Worm (Caenorhabditis elegans): Measurements from ENCODE around the gene Y80D3A.8.

Gene Y80D3A.8

DNA sequence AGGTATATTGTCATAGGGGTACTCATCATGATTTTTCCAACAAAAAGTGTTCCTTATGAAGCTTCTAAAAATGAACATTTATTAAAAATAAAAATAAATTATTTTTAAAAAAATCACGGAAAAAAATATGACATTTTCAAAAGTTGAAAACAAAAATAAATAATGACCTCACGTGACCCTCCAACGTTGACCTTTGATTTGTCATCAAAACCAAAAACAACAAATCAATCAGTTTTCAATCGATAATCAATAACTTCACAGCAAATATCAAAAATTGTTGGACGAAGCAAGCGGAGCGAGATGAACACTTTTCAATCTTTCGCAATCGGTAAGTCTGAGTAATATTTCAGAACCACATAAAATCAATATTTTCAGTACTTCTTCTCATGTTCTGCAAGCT, at the start of gene Y80D3A.8:
Gene Y80D3A.8 (plus strand): TSS at position 301 of the 400 bp plus-strand sequence.
- TF ChIP-seq med-1 (GFP tag; optimal IDR thresholded peaks at IDR 0.05; ENCODE audit: insufficient read depth) (no peak), ref-1 (GFP tag; conservative IDR thresholded peaks at IDR 0.05) (no peak), T22C8.4 (GFP tag; IDR thresholded peaks at IDR 0.05) (no peak)

DNA sequence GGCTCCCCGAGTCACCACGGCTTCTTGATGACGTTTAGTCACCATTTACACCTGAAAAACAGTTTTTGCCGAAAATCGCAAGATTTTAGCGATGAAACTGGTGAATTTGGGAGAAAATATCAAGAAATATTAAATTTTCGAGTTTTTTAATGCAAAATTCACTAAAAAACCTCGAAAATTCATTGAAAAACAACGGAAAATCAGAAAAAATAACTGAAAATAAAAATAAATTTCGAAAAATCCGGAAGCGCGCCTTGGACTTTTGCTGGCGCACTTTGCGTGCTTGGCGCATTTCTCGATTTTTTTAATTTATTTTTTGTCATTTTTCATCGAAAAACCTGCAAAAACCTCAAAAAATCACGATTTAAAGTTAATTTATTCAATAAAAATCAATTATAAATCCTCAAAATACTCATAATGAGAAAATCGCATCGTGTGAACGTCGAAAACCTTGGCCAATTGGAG, 45.5 kb upstream of the Y80D3A.8 start, which contains the start of gene emb-4:
Gene emb-4 (minus strand): TSS at position 51 of the 465 bp plus-strand sequence.
- no peak for TF ChIP-seq ztf-29 (GFP tag; IDR thresholded peaks at IDR 0.05)
- TF ChIP-seq klf-2 (GFP tag; conservative IDR thresholded peaks at IDR 0.05): no peak
- no peak for TF ChIP-seq med-1 (GFP tag; optimal IDR thresholded peaks at IDR 0.05; ENCODE audit: insufficient read depth)
- no peak for TF ChIP-seq T22C8.4 (GFP tag; IDR thresholded peaks at IDR 0.05)
- no peak for TF ChIP-seq cog-1 (tag; optimal IDR thresholded peaks at IDR 0.05)
- TF ChIP-seq ztf-23 (GFP tag; IDR thresholded peaks at IDR 0.05): no peak
- no peak for TF ChIP-seq tab-1 (GFP tag; IDR thresholded peaks at IDR 0.05)
- no peak for TF ChIP-seq flt-1 (GFP tag; IDR thresholded peaks at IDR 0.05)
- no peak for TF ChIP-seq ref-1 (GFP tag; conservative IDR thresholded peaks at IDR 0.05)

DNA sequence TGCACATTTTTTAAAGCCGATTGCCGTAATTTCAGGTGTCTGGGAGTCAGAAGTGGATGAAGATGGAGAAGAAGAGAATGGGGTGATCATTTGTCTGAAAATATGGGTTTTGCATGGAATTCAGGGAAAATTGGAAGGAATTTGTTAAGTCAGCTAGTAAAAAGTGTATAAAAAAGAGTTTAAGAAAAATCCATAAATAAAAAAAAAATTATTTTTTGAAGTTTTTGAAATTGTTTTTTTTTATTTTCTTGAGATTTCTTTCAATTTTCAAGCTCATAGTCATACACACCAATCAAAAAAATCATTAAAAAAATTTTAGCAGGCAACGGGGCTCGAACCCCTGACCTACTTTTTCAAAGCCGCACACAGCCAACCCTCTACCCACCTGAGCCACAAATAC, 40.0 kb upstream of the Y80D3A.8 start, which contains the start of gene nhr-243:
Gene nhr-243 (minus strand): TSS at position 101 of the 400 bp plus-strand sequence.
- TF ChIP-seq klf-2 (GFP tag; conservative IDR thresholded peaks at IDR 0.05) (no peak), T22C8.4 (GFP tag; IDR thresholded peaks at IDR 0.05) (no peak), flt-1 (GFP tag; IDR thresholded peaks at IDR 0.05) (no peak), ztf-29 (GFP tag; IDR thresholded peaks at IDR 0.05) (no peak), med-1 (GFP tag; optimal IDR thresholded peaks at IDR 0.05; ENCODE audit: insufficient read depth) (no peak), tab-1 (GFP tag; IDR thresholded peaks at IDR 0.05) (no peak), ref-1 (GFP tag; conservative IDR thresholded peaks at IDR 0.05) (no peak), cog-1 (tag; optimal IDR thresholded peaks at IDR 0.05) (no peak), ztf-23 (GFP tag; IDR thresholded peaks at IDR 0.05) (no peak)

DNA sequence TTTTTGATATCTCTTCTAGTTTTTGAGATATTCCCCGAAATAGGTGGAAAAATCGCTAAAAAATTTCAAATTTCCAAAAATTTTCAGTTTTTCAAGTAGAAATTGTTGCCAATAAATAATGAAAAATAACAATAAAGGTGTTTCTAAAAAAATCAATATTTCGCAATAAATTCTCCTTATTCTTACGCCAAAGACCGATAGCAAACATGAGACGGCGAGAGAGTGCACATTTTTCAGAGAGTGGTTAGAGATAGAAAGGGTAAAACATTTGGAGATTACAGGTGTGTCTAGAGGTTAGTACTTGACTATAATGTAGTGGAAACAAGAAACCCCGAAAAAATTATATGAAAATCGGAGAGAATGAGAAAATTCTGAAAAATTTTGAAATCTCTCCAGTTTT, 38.9 kb upstream of the Y80D3A.8 start:
- TF ChIP-seq ref-1 (GFP tag; conservative IDR thresholded peaks at IDR 0.05): no peak
- TF ChIP-seq klf-2 (GFP tag; conservative IDR thresholded peaks at IDR 0.05): no peak
- TF ChIP-seq T22C8.4 (GFP tag; IDR thresholded peaks at IDR 0.05): no peak
- TF ChIP-seq ztf-29 (GFP tag; IDR thresholded peaks at IDR 0.05): no peak
- no peak for TF ChIP-seq ztf-23 (GFP tag; IDR thresholded peaks at IDR 0.05)
- TF ChIP-seq tab-1 (GFP tag; IDR thresholded peaks at IDR 0.05): no peak
- TF ChIP-seq flt-1 (GFP tag; IDR thresholded peaks at IDR 0.05): no peak
- TF ChIP-seq cog-1 (tag; optimal IDR thresholded peaks at IDR 0.05): no peak
- TF ChIP-seq med-1 (GFP tag; optimal IDR thresholded peaks at IDR 0.05; ENCODE audit: insufficient read depth): no peak

DNA sequence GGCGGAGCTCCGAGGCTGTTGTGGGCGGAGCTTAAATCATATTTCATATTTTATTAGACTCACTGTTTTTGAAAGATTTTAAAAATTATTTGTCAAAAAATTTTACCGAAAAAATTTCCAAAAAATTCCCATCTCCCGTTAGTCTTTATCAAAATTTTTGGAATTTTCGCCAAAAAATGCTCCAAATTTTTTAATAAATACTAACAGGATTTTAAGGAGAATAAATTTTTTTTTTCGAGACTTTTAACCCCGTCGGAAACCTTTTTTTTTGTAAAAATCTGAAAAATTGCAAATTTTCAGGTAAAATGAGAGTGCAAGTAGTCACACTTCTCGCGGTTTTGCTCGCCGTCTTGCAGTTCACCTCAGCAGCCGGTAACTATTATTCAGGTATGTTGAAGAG, 37.0 kb upstream of the Y80D3A.8 start, which contains the start of gene mihp-2:
Gene mihp-2 (plus strand): TSS at position 301 of the 400 bp plus-strand sequence.
- TF ChIP-seq med-1 (GFP tag; optimal IDR thresholded peaks at IDR 0.05; ENCODE audit: insufficient read depth): no peak
- no peak for TF ChIP-seq ztf-29 (GFP tag; IDR thresholded peaks at IDR 0.05)
- TF ChIP-seq cog-1 (tag; optimal IDR thresholded peaks at IDR 0.05): no peak
- no peak for TF ChIP-seq ref-1 (GFP tag; conservative IDR thresholded peaks at IDR 0.05)

DNA sequence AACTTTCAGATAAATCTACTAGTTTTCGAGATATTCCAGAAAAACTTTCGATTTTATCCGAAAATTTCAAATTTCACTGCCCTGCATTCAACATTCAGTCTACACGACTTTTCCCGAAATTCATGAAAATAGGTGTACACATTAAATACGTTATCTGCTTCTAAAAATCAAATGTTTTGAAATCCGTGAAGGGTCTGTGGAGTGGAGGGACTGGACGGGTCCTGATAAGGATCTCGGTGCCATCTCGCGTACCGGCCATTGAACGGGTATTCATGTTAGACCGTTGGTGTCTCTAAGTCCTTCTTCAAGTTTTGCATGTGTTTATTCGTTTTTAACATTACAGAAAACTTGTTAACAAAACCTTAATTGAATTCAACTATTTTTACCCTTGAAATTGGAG, 32.9 kb upstream of the Y80D3A.8 start:
- no peak for TF ChIP-seq tab-1 (GFP tag; IDR thresholded peaks at IDR 0.05)
- TF ChIP-seq cog-1 (tag; optimal IDR thresholded peaks at IDR 0.05): no peak
- TF ChIP-seq med-1 (GFP tag; optimal IDR thresholded peaks at IDR 0.05; ENCODE audit: insufficient read depth): no peak
- TF ChIP-seq klf-2 (GFP tag; conservative IDR thresholded peaks at IDR 0.05): no peak
- no peak for TF ChIP-seq ref-1 (GFP tag; conservative IDR thresholded peaks at IDR 0.05)
- no peak for TF ChIP-seq T22C8.4 (GFP tag; IDR thresholded peaks at IDR 0.05)
- TF ChIP-seq flt-1 (GFP tag; IDR thresholded peaks at IDR 0.05): no peak
- TF ChIP-seq ztf-29 (GFP tag; IDR thresholded peaks at IDR 0.05): no peak
- no peak for TF ChIP-seq ztf-23 (GFP tag; IDR thresholded peaks at IDR 0.05)

DNA sequence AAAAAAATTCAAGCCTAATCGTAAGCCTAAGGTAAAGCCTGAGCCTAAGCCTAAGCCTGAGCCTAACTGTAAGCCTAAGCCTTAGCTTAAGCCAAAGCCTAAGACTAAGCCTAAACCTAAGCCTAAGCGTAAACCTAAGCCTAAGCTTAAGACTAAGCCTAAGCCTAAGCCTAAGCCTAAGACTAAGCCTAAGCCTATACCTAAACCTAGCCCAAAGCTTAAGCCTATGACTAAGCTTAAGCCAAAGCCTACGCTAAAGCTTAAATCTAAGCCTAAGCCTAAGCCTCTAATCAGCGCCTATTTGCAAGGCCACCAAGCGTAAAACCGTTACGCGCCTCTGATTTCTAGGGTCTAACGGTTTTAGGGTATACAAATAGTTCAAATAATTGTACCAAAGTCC, 30.8 kb upstream of the Y80D3A.8 start:
- TF ChIP-seq cog-1 (tag; optimal IDR thresholded peaks at IDR 0.05) (no peak), flt-1 (GFP tag; IDR thresholded peaks at IDR 0.05) (no peak), ztf-29 (GFP tag; IDR thresholded peaks at IDR 0.05) (peak; percentile 33; the same call in 1 of the 2 replicates), klf-2 (GFP tag; conservative IDR thresholded peaks at IDR 0.05) (no peak)

DNA sequence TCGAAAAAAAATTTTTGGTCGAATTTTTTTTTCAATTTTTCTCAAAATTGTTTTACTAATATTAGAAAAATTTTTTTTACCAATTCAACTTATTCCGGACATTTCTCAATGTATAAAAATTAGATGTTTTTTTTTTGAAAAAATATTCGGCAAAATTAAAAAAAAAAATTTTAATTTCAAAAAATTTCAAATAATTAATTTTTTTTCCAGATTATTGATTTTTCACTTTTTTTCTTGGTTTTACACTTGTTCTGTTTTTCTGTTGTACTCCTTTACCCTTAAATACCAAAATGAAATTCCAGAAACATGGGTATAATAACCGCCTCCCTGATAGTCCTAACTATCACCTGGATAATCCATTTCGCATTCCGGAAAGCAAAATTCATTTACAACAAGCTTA, 28.7 kb upstream of the Y80D3A.8 start, which contains the start of gene cyp-42A1:
Gene cyp-42A1 (plus strand): TSS at position 301 of the 400 bp plus-strand sequence.
- TF ChIP-seq ztf-23 (GFP tag; IDR thresholded peaks at IDR 0.05): no peak
- no peak for TF ChIP-seq tab-1 (GFP tag; IDR thresholded peaks at IDR 0.05)

DNA sequence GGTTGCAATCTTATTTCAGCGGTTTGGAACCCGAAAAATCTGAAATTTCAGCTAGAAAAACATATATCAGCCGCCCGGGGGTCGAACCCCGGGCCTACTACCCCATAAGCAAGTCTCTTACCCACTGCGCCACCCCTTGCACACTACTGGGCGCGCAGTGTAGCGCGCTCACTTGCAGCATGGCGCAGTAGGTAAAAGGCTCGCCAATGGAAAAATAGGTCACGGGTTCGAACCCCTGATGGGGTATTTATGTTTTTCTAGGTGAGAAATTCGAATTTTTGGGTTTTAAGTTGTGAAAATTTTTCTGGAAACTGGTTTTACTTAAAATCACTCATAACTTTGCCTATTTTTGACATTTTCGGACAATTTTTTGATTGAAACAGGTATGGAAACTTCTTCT, 27.9 kb upstream of the Y80D3A.8 start:
- TF ChIP-seq ztf-23 (GFP tag; IDR thresholded peaks at IDR 0.05) (0 out of 2 replicates have a peak, but pooled peaks have one; percentile 58), med-1 (GFP tag; optimal IDR thresholded peaks at IDR 0.05; ENCODE audit: insufficient read depth) (no peak)

DNA sequence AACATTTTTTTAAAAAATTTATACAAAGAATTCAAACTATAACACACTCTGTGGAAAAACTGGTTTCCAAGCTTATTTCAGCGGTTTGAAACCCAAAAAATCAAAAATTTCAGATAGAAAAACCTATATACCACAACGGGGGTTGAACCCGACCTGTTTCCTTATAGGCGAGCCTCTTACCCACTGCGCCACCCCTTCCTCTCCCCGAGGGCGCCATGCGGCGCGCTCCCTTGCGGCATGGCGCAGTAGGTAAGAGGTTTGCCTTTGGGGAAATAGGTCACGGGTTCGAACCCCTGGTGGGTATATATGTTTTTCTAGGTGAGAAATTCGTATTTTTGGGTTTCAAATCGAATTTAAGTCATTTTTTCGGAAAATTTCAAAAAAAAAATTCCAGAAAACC, 27.3 kb upstream of the Y80D3A.8 start:
- TF ChIP-seq cog-1 (tag; optimal IDR thresholded peaks at IDR 0.05) (no peak), flt-1 (GFP tag; IDR thresholded peaks at IDR 0.05) (no peak), ztf-23 (GFP tag; IDR thresholded peaks at IDR 0.05) (no peak), med-1 (GFP tag; optimal IDR thresholded peaks at IDR 0.05; ENCODE audit: insufficient read depth) (no peak), ztf-29 (GFP tag; IDR thresholded peaks at IDR 0.05) (no peak), T22C8.4 (GFP tag; IDR thresholded peaks at IDR 0.05) (no peak), ref-1 (GFP tag; conservative IDR thresholded peaks at IDR 0.05) (no peak), tab-1 (GFP tag; IDR thresholded peaks at IDR 0.05) (no peak), klf-2 (GFP tag; conservative IDR thresholded peaks at IDR 0.05) (no peak)

DNA sequence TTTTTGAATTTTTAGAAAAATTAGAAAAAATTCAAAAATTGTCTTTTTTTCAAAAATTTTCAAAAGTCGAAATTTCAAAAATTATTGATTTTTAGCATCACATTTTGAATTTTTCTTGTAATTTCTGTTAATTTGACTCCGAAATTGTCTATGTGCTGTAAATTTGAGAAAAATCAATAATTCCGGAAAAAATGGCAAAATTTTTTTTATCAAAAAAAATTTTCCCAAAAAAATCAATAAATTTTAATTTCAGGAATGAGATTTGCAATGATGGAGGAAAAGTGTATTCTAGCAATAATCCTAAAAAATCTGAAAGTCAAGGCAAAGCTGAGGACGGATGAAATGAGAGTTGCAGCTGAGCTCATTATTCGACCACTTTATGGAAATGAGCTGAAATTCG, 23.0 kb upstream of the Y80D3A.8 start:
- TF ChIP-seq cog-1 (tag; optimal IDR thresholded peaks at IDR 0.05) (no peak), T22C8.4 (GFP tag; IDR thresholded peaks at IDR 0.05) (peak; percentile 56)
